Worm (Caenorhabditis elegans) whole organism, L3 larva: Measurements from ENCODE around the gene R166.2.
A peak's percentile ranks its signal among the peaks of the same experiment; 100 is the strongest.

Source experiments
- R02D3.7 ChIP-seq: fragments of 150-350 bp; optimal IDR thresholded peaks from 2 replicates; lab custom pipeline; 2014; ENCODE audit warnings: missing biosample characterization, missing genetic modification characterization
- ZK546.5 ChIP-seq: sonication (generic microtip); optimal IDR thresholded peaks from 2 replicates; lab custom pipeline; 2017; ENCODE audit warnings: missing biosample characterization, missing genetic modification characterization
- aly-2 ChIP-seq: fragments of 150-350 bp; optimal IDR thresholded peaks from 2 replicates; lab custom pipeline; 2014; ENCODE audit warnings: missing biosample characterization, missing genetic modification characterization
- ama-1 ChIP-seq: fragments of 150-350 bp; optimal IDR thresholded peaks from 2 replicates; lab custom pipeline; 2018
- ceh-16 ChIP-seq: sonication (generic microtip); optimal IDR thresholded peaks from 2 replicates; lab custom pipeline; 2017; ENCODE audit warnings: missing biosample characterization, missing genetic modification characterization
- ceh-28 ChIP-seq: fragments of 150-350 bp; optimal IDR thresholded peaks from 2 replicates; lab custom pipeline; 2014; ENCODE audit warnings: missing biosample characterization, missing genetic modification reagents, missing genetic modification characterization
- ceh-82 ChIP-seq: fragments of 150-350 bp; optimal IDR thresholded peaks from 2 replicates; lab custom pipeline; 2014; ENCODE audit warnings: missing biosample characterization, missing genetic modification characterization
- ceh-9 ChIP-seq: sonication (generic microtip); optimal IDR thresholded peaks from 2 replicates; lab custom pipeline; 2018; ENCODE audit warnings: missing biosample characterization, missing genetic modification characterization
- daf-12 ChIP-seq: fragments of 150-350 bp; optimal IDR thresholded peaks from 2 replicates; lab custom pipeline; 2014; ENCODE audit warnings: missing biosample characterization, missing genetic modification reagents, missing genetic modification characterization
- egl-27 ChIP-seq: sonication (generic microtip); optimal IDR thresholded peaks from 4 replicates; lab custom pipeline; 2017; ENCODE audit warnings: missing biosample characterization, missing genetic modification reagents, missing genetic modification characterization
- egl-5 ChIP-seq: fragments of 150-350 bp; optimal IDR thresholded peaks from 2 replicates; lab custom pipeline; 2017; ENCODE audit warnings: missing biosample characterization, missing genetic modification reagents, missing genetic modification characterization, inconsistent platforms
- elt-1 ChIP-seq: fragments of 150-350 bp; optimal IDR thresholded peaks from 2 replicates; lab custom pipeline; 2014; ENCODE audit warnings: missing biosample characterization, missing genetic modification characterization
- elt-2 ChIP-seq: sonication (generic microtip); optimal IDR thresholded peaks from 2 replicates; lab custom pipeline; 2016; ENCODE audit warnings: missing genetic modification reagents, mild to moderate bottlenecking, missing genetic modification characterization, missing compliant biosample characterization
- elt-3 ChIP-seq, 3 experiments: fragments of 150-350 bp in 1 of 3; sonication (generic microtip) in 2 of 3; optimal IDR thresholded peaks; 2 replicates in 2 of 3; 4 replicates in 1 of 3; lab custom pipeline; 2014 to 2017; ENCODE audit warnings: missing biosample characterization in 3 of 3, missing genetic modification characterization in 3 of 3
- eor-1 ChIP-seq, 2 experiments: fragments of 150-350 bp; optimal IDR thresholded peaks; 2 replicates each; lab custom pipeline; 2014 to 2018; ENCODE audit warnings: missing biosample characterization in 2 of 2, missing genetic modification characterization in 2 of 2
- fkh-10 ChIP-seq: sonication (generic microtip); optimal IDR thresholded peaks from 2 replicates; lab custom pipeline; 2017; ENCODE audit warnings: missing biosample characterization, missing genetic modification reagents, missing genetic modification characterization
- fkh-2 ChIP-seq: fragments of 150-350 bp; optimal IDR thresholded peaks from 2 replicates; lab custom pipeline; 2014; ENCODE audit warnings: missing biosample characterization, missing genetic modification reagents, missing genetic modification characterization
- fos-1 ChIP-seq: fragments of 150-350 bp; optimal IDR thresholded peaks from 2 replicates; lab custom pipeline; 2014; ENCODE audit warnings: missing biosample characterization, missing genetic modification characterization
- hmg-11 ChIP-seq: sonication (generic microtip); optimal IDR thresholded peaks from 2 replicates; lab custom pipeline; 2016; ENCODE audit warnings: missing genetic modification characterization, missing compliant biosample characterization
- jun-1 ChIP-seq: fragments of 150-350 bp; optimal IDR thresholded peaks from 2 replicates; lab custom pipeline; 2014; ENCODE audit warnings: missing biosample characterization, missing genetic modification reagents, missing genetic modification characterization
- lin-15B ChIP-seq: fragments of 150-350 bp; optimal IDR thresholded peaks from 2 replicates; lab custom pipeline; 2014; ENCODE audit warnings: missing biosample characterization, missing genetic modification characterization
- lin-39 ChIP-seq: fragments of 150-350 bp; optimal IDR thresholded peaks from 2 replicates; lab custom pipeline; 2018; ENCODE audit warnings: missing biosample characterization, missing genetic modification reagents, missing genetic modification characterization
- lsy-12 ChIP-seq: sonication (generic microtip); optimal IDR thresholded peaks from 2 replicates; lab custom pipeline; 2016; ENCODE audit warnings: mild to moderate bottlenecking, missing genetic modification characterization, missing compliant biosample characterization
- mdl-1 ChIP-seq: fragments of 150-350 bp; optimal IDR thresholded peaks from 2 replicates; lab custom pipeline; 2014; ENCODE audit warnings: missing biosample characterization, missing genetic modification characterization
- mml-1 ChIP-seq: fragments of 150-350 bp; sonication (generic microtip); optimal IDR thresholded peaks from 3 replicates; lab custom pipeline; 2014; ENCODE audit warnings: missing biosample characterization, missing genetic modification characterization
- nfya-1 ChIP-seq: sonication (generic microtip); optimal IDR thresholded peaks from 2 replicates; lab custom pipeline; 2017; ENCODE audit warnings: missing genetic modification characterization, mild to moderate bottlenecking, missing compliant biosample characterization, antibody characterized with exemption, moderate library complexity; ENCODE audit not compliant: insufficient read depth
- nhr-11 ChIP-seq: fragments of 150-350 bp; optimal IDR thresholded peaks from 2 replicates; lab custom pipeline; 2014; ENCODE audit warnings: missing biosample characterization, missing genetic modification characterization
- nhr-12 ChIP-seq: fragments of 150-350 bp; optimal IDR thresholded peaks from 2 replicates; lab custom pipeline; 2014; ENCODE audit warnings: missing biosample characterization, missing genetic modification characterization
- nhr-23 ChIP-seq: fragments of 150-350 bp; optimal IDR thresholded peaks from 2 replicates; lab custom pipeline; 2014; ENCODE audit warnings: missing biosample characterization, missing genetic modification reagents, missing genetic modification characterization
- nhr-237 ChIP-seq: fragments of 150-350 bp; optimal IDR thresholded peaks from 2 replicates; lab custom pipeline; 2014; ENCODE audit warnings: missing biosample characterization, missing genetic modification characterization
- nhr-25 ChIP-seq: sonication (generic microtip); optimal IDR thresholded peaks from 2 replicates; lab custom pipeline; 2017; ENCODE audit warnings: missing biosample characterization, missing genetic modification characterization
- nhr-28 ChIP-seq: fragments of 150-350 bp; optimal IDR thresholded peaks from 2 replicates; lab custom pipeline; 2014; ENCODE audit warnings: missing biosample characterization, missing genetic modification characterization
- nhr-43 ChIP-seq: sonication (generic microtip); optimal IDR thresholded peaks from 2 replicates; lab custom pipeline; 2016; ENCODE audit warnings: mild to moderate bottlenecking, missing genetic modification characterization, missing compliant biosample characterization; ENCODE audit not compliant: poor library complexity, severe bottlenecking
- nhr-67 ChIP-seq: fragments of 150-350 bp; optimal IDR thresholded peaks from 2 replicates; lab custom pipeline; 2014; ENCODE audit warnings: missing biosample characterization, missing genetic modification characterization
- nhr-76 ChIP-seq: fragments of 150-350 bp; sonication (generic microtip); optimal IDR thresholded peaks from 5 replicates; lab custom pipeline; 2014; ENCODE audit warnings: missing biosample characterization, missing genetic modification characterization
- nhr-77 ChIP-seq: fragments of 150-350 bp; optimal IDR thresholded peaks from 2 replicates; lab custom pipeline; 2014; ENCODE audit warnings: missing biosample characterization, missing genetic modification characterization
- pha-4 ChIP-seq: fragments of 150-350 bp; optimal IDR thresholded peaks from 2 replicates; lab custom pipeline; 2014; ENCODE audit warnings: missing biosample characterization, missing genetic modification reagents, missing genetic modification characterization
- pqm-1 ChIP-seq: fragments of 150-350 bp; optimal IDR thresholded peaks from 2 replicates; lab custom pipeline; 2017; ENCODE audit warnings: missing biosample characterization, missing genetic modification characterization, inconsistent platforms
- sea-2 ChIP-seq: fragments of 150-350 bp; sonication (generic microtip); optimal IDR thresholded peaks from 4 replicates; lab custom pipeline; 2014; ENCODE audit warnings: missing biosample characterization, missing genetic modification reagents, missing genetic modification characterization
- skn-1 ChIP-seq: fragments of 150-350 bp; optimal IDR thresholded peaks from 2 replicates; lab custom pipeline; 2014; ENCODE audit warnings: missing biosample characterization, missing genetic modification characterization
- snpc-4 ChIP-seq: fragments of 150-350 bp; optimal IDR thresholded peaks from 2 replicates; lab custom pipeline; 2014; ENCODE audit warnings: missing biosample characterization, missing genetic modification characterization
- tbx-2 ChIP-seq: sonication (generic microtip); optimal IDR thresholded peaks from 2 replicates; lab custom pipeline; 2016; ENCODE audit warnings: mild to moderate bottlenecking, missing genetic modification characterization, missing compliant biosample characterization
- unc-39 ChIP-seq: sonication (generic microtip); optimal IDR thresholded peaks from 4 replicates; lab custom pipeline; 2017; ENCODE audit warnings: missing biosample characterization, missing genetic modification characterization
- unc-62 ChIP-seq: fragments of 150-350 bp; sonication (generic microtip); optimal IDR thresholded peaks from 4 replicates; lab custom pipeline; 2014; ENCODE audit warnings: missing biosample characterization, missing genetic modification reagents, missing genetic modification characterization
- zag-1 ChIP-seq: fragments of 150-350 bp; optimal IDR thresholded peaks from 2 replicates; lab custom pipeline; 2014; ENCODE audit warnings: missing biosample characterization, missing genetic modification characterization
- ztf-11 ChIP-seq: fragments of 150-350 bp; optimal IDR thresholded peaks from 2 replicates; lab custom pipeline; 2014; ENCODE audit warnings: missing biosample characterization, missing genetic modification characterization
- ztf-4 ChIP-seq: fragments of 150-350 bp; optimal IDR thresholded peaks from 2 replicates; lab custom pipeline; 2014; ENCODE audit warnings: missing biosample characterization, missing genetic modification characterization

R166.2 gene

DNA sequence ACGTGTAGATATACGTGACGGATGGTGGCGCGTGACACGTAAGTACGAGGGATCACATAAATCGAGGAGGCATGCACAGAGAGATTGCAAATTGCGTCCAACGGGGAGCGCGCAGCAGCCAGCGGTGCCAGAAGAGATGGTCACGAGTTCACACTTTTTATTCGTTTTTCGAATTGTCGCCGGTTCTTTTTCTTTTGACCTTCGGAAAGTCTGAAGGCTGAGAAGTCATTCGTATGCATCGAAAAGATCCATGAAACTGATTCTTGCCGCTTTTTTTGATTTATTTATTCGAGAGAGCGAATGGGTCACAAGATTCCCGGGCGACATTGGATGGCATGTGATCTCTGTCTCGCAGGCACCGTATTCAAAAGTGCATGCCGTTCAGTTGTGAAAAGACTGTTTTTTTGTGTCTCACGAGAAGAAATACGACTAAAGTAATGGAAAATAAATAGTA is 21.5 kb upstream of the R166.2 start:
- TF ChIP-seq eor-1 (tag; optimal IDR thresholded peaks at IDR 0.05; lab: Kevin White, UChicago) (no peak), unc-39 (tag; lab: Kevin White, UChicago) (no peak), nhr-43 (tag; lab: Kevin White, UChicago) (peak; percentile 70), ceh-9 (tag; lab: Kevin White, UChicago) (no peak), lin-15B (peak; percentile 67), nhr-11 (tag; lab: Kevin White, UChicago) (no peak), ceh-16 (no peak), nhr-28 (tag; lab: Kevin White, UChicago) (no peak), hmg-11 (no peak), nfya-1 (tag; lab: Kevin White, UChicago) (peak; percentile 69), ama-1 (lab: Kevin White, UChicago) (peak; percentile 55), ceh-82 (tag; lab: Kevin White, UChicago) (no peak), pha-4 (no peak), skn-1 (tag; lab: Kevin White, UChicago) (no peak), fkh-10 (GFP tag; lab: Kevin White, UChicago) (no peak), elt-2 (tag; lab: Kevin White, UChicago) (no peak), fkh-2 (tag; lab: Kevin White, UChicago) (no peak), nhr-77 (tag; lab: Kevin White, UChicago) (no peak), ceh-28 (tag; lab: Kevin White, UChicago) (no peak), elt-3 (tag; optimal IDR thresholded peaks at IDR 0.05; lab: Kevin White, UChicago) (no peak), mml-1 (no peak), R02D3.7 (no peak), elt-1 (peak; percentile 70), nhr-237 (tag; lab: Kevin White, UChicago) (no peak), zag-1 (tag; lab: Kevin White, UChicago) (no peak), nhr-76 (no peak), nhr-25 (peak; percentile 82), tbx-2 (no peak), daf-12 (tag; lab: Kevin White, UChicago) (no peak), nhr-12 (no peak), ZK546.5 (tag; lab: Kevin White, UChicago) (no peak), snpc-4 (no peak), unc-62 (GFP tag; lab: Kevin White, UChicago) (no peak), sea-2 (GFP tag; lab: Kevin White, UChicago) (no peak), ztf-11 (tag; lab: Kevin White, UChicago) (no peak), ztf-4 (no peak), pqm-1 (tag; lab: Kevin White, UChicago) (no peak), lin-39 (tag; lab: Kevin White, UChicago) (peak; percentile 66), egl-27 (tag; lab: Kevin White, UChicago) (no peak), egl-5 (tag; lab: Kevin White, UChicago) (peak; percentile 68), fos-1 (tag; lab: Kevin White, UChicago) (no peak), aly-2 (tag; lab: Kevin White, UChicago) (no peak), nhr-23 (no peak), mdl-1 (peak; percentile 39), jun-1 (tag; lab: Kevin White, UChicago) (peak; percentile 24), nhr-67 (tag; lab: Kevin White, UChicago) (no peak), lsy-12 (tag; lab: Kevin White, UChicago) (peak; percentile 57)

DNA sequence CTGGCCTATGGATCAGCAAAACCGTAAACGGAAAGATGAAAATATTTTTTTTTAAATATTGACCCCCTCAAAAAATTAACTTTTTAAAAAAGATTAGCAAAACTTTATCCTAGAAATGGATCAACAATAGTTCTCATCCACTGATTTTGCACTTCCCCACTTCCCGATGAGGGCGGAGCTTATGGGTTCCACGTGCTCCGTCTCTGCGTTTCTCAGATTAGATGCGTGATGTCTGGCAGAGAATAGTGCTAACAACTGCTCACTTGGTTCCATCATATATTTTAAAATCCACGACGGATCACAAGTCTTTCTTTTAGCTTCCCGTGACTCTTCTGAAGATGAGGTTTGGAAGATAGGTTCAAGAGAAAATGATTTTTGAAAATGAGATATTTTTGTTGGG is 20.9 kb upstream of the R166.2 start:
- TF ChIP-seq ztf-4 (no peak), fkh-10 (GFP tag; lab: Kevin White, UChicago) (no peak), nfya-1 (tag; lab: Kevin White, UChicago) (no peak), elt-2 (tag; lab: Kevin White, UChicago) (no peak), nhr-23 (no peak), mml-1 (no peak), elt-1 (no peak), skn-1 (tag; lab: Kevin White, UChicago) (no peak), nhr-11 (tag; lab: Kevin White, UChicago) (peak; percentile 21), nhr-28 (tag; lab: Kevin White, UChicago) (no peak), nhr-25 (no peak), sea-2 (GFP tag; lab: Kevin White, UChicago) (no peak), egl-27 (tag; lab: Kevin White, UChicago) (no peak), ztf-11 (tag; lab: Kevin White, UChicago) (no peak), lsy-12 (tag; lab: Kevin White, UChicago) (no peak), nhr-67 (tag; lab: Kevin White, UChicago) (no peak), lin-39 (tag; lab: Kevin White, UChicago) (peak; percentile 18), ama-1 (lab: Kevin White, UChicago) (peak; percentile 39), nhr-237 (tag; lab: Kevin White, UChicago) (no peak), elt-3 (tag; optimal IDR thresholded peaks at IDR 0.05; lab: Kevin White, UChicago) (no peak), unc-39 (tag; lab: Kevin White, UChicago) (no peak), nhr-77 (tag; lab: Kevin White, UChicago) (no peak)
